Fruit fly (Drosophila melanogaster) whole organism, embryonic: ENCODE data around the gene CG13258.

Source experiments
- B-H2 ChIP-seq: fragments of 200-800 bp; sonication (Bioruptor generic); optimal IDR thresholded peaks from 2 replicates; lab custom pipeline; 2018; ENCODE audit warnings: missing biosample characterization, mild to moderate bottlenecking, missing genetic modification characterization
- Bdp1 ChIP-seq: fragments of 200-800 bp; sonication (Bioruptor generic); optimal IDR thresholded peaks from 3 replicates; lab custom pipeline; 2016; ENCODE audit warnings: missing biosample characterization, missing genetic modification characterization
- CG10147 ChIP-seq: fragments of 200-800 bp; sonication (Bioruptor generic); optimal IDR thresholded peaks from 2 replicates; lab custom pipeline; 2019; ENCODE audit warnings: missing biosample characterization, mild to moderate bottlenecking, missing genetic modification characterization, moderate library complexity
- CG10267 ChIP-seq: fragments of 200-800 bp; sonication (Bioruptor generic); optimal IDR thresholded peaks from 2 replicates; lab custom pipeline; 2018; ENCODE audit warnings: missing biosample characterization, mild to moderate bottlenecking, missing genetic modification characterization, moderate library complexity
- CG10366 ChIP-seq: fragments of 200-800 bp; sonication (Bioruptor generic); IDR thresholded peaks from 2 replicates; pipeline ENCODE4 v1.3.6; 2022; ENCODE audit warnings: missing biosample characterization, missing genetic modification characterization
- CG11085 ChIP-seq: fragments of 200-800 bp; sonication (Bioruptor generic); IDR thresholded peaks from 2 replicates; pipeline ENCODE4 v1.3.6; 2022; ENCODE audit warnings: missing biosample characterization, missing genetic modification characterization
- CG12391 ChIP-seq: fragments of 200-800 bp; sonication (Bioruptor generic); optimal IDR thresholded peaks from 3 replicates; lab custom pipeline; 2018; ENCODE audit warnings: missing biosample characterization, mild to moderate bottlenecking, missing genetic modification characterization, moderate library complexity
- CG13775 ChIP-seq: fragments of 200-800 bp; sonication (Bioruptor generic); optimal IDR thresholded peaks from 3 replicates; lab custom pipeline; 2017; ENCODE audit warnings: missing biosample characterization, mild to moderate bottlenecking, missing genetic modification characterization
- CG15269 ChIP-seq: fragments of 200-800 bp; sonication (Bioruptor generic); optimal IDR thresholded peaks from 2 replicates; lab custom pipeline; 2018; ENCODE audit warnings: missing biosample characterization, mild to moderate bottlenecking, missing genetic modification characterization, moderate library complexity
- CG1647 ChIP-seq: fragments of 200-800 bp; sonication (Bioruptor generic); optimal IDR thresholded peaks from 3 replicates; lab custom pipeline; 2016; ENCODE audit warnings: missing biosample characterization, missing genetic modification characterization
- CG17829 ChIP-seq: fragments of 200-800 bp; optimal IDR thresholded peaks from 2 replicates; lab custom pipeline; 2019; ENCODE audit warnings: missing biosample characterization, mild to moderate bottlenecking, missing genetic modification characterization, moderate library complexity
- CG18262 ChIP-seq: fragments of 200-800 bp; optimal IDR thresholded peaks from 3 replicates; lab custom pipeline; 2019; ENCODE audit warnings: missing biosample characterization, mild to moderate bottlenecking, missing genetic modification characterization, moderate library complexity
- CG18764 ChIP-seq: fragments of 200-800 bp; sonication (Bioruptor generic); optimal IDR thresholded peaks from 3 replicates; lab custom pipeline; 2016; ENCODE audit warnings: missing biosample characterization, missing genetic modification characterization
- CG2678 ChIP-seq: fragments of 200-800 bp; sonication (Bioruptor generic); optimal IDR thresholded peaks from 3 replicates; lab custom pipeline; 2019; ENCODE audit warnings: missing biosample characterization, mild to moderate bottlenecking, missing genetic modification characterization, moderate library complexity
- CG3065 ChIP-seq: fragments of 200-800 bp; sonication (Bioruptor generic); optimal IDR thresholded peaks from 2 replicates; lab custom pipeline; 2016; ENCODE audit warnings: missing biosample characterization, missing genetic modification characterization
- CG3281 ChIP-seq: fragments of 200-800 bp; sonication (Bioruptor generic); optimal IDR thresholded peaks from 3 replicates; lab custom pipeline; 2017; ENCODE audit warnings: missing biosample characterization, mild to moderate bottlenecking, missing genetic modification characterization
- CG33557 ChIP-seq: fragments of 200-800 bp; sonication (Bioruptor generic); optimal IDR thresholded peaks from 2 replicates; lab custom pipeline; 2019; ENCODE audit warnings: missing biosample characterization, mild to moderate bottlenecking, missing genetic modification characterization, moderate library complexity
- CG3726 ChIP-seq: fragments of 200-800 bp; sonication (Bioruptor generic); IDR thresholded peaks from 3 replicates; pipeline ENCODE4, ENCODE4 v1.3.6; 2022; ENCODE audit warnings: missing biosample characterization, missing genetic modification characterization
- CG4424 ChIP-seq: fragments of 200-800 bp; sonication (Bioruptor generic); optimal IDR thresholded peaks from 3 replicates; lab custom pipeline; 2016; ENCODE audit warnings: missing biosample characterization, missing genetic modification characterization
- CG4617 ChIP-seq: fragments of 200-800 bp; sonication (Bioruptor generic); optimal IDR thresholded peaks from 3 replicates; lab custom pipeline; 2016; ENCODE audit warnings: missing biosample characterization, missing genetic modification characterization, borderline replicate concordance
- CG5180 ChIP-seq: fragments of 200-800 bp; sonication (Bioruptor generic); optimal IDR thresholded peaks from 3 replicates; lab custom pipeline; 2017; ENCODE audit warnings: missing biosample characterization, missing genetic modification characterization, mild to moderate bottlenecking, moderate library complexity, missing genetic modification reagents
- CG7786 ChIP-seq: fragments of 200-800 bp; sonication (Bioruptor generic); optimal IDR thresholded peaks from 2 replicates; lab custom pipeline; 2016; ENCODE audit warnings: missing biosample characterization, missing genetic modification characterization
- CG9727 ChIP-seq: fragments of 200-800 bp; sonication (Bioruptor generic); optimal IDR thresholded peaks from 3 replicates; lab custom pipeline; 2017; ENCODE audit warnings: missing biosample characterization, mild to moderate bottlenecking, missing genetic modification characterization
- CG9797 ChIP-seq: fragments of 200-800 bp; sonication (Bioruptor generic); optimal IDR thresholded peaks from 3 replicates; lab custom pipeline; 2018; ENCODE audit warnings: missing biosample characterization, mild to moderate bottlenecking, missing genetic modification characterization
- CG9817 ChIP-seq: fragments of 200-800 bp; sonication (Bioruptor generic); optimal IDR thresholded peaks from 2 replicates; lab custom pipeline; 2018; ENCODE audit warnings: missing biosample characterization, mild to moderate bottlenecking, missing genetic modification characterization, moderate library complexity
- Eip74EF ChIP-seq, 2 experiments: fragments of 200-800 bp in 1 of 2; fragments of >200 bp in 1 of 2; sonication (Bioruptor generic) in 1 of 2; optimal IDR thresholded peaks; 2 replicates each; lab custom pipeline; 2017 to 2019; ENCODE audit warnings: missing biosample characterization in 2 of 2, missing genetic modification characterization in 2 of 2, mild to moderate bottlenecking in 1 of 2, moderate library complexity in 1 of 2
- Ets65A ChIP-seq: fragments of 200-800 bp; sonication (Bioruptor generic); peaks from one replicate; lab custom pipeline; 2016; ENCODE audit warnings: missing biosample characterization, missing genetic modification characterization
- Hr78 ChIP-seq, 2 experiments: fragments of 200-800 bp in 1 of 2; fragments of >200 bp in 1 of 2; sonication (Bioruptor generic) in 1 of 2; optimal IDR thresholded peaks; 2 replicates each; lab custom pipeline; 2017 to 2019; ENCODE audit warnings: missing biosample characterization in 2 of 2, missing genetic modification characterization in 2 of 2, mild to moderate bottlenecking in 1 of 2, moderate library complexity in 1 of 2
- MESR4 ChIP-seq: fragments of 200-800 bp; sonication (Bioruptor generic); optimal IDR thresholded peaks from 2 replicates; lab custom pipeline; 2018; ENCODE audit warnings: missing biosample characterization, mild to moderate bottlenecking, missing genetic modification characterization, moderate library complexity
- MTF-1 ChIP-seq: fragments of 200-800 bp; sonication (Bioruptor generic); optimal IDR thresholded peaks from 2 replicates; lab custom pipeline; 2018; ENCODE audit warnings: missing biosample characterization, mild to moderate bottlenecking, missing genetic modification characterization, borderline replicate concordance
- Med ChIP-seq: fragments of 200-800 bp; sonication (Bioruptor generic); peaks from one replicate; lab custom pipeline; 2016; ENCODE audit warnings: missing biosample characterization, missing genetic modification characterization, mild to moderate bottlenecking, inconsistent platforms, moderate library complexity
- Myb ChIP-seq: fragments of 200-800 bp; sonication (Bioruptor generic); optimal IDR thresholded peaks from 2 replicates; lab custom pipeline; 2016; ENCODE audit warnings: missing biosample characterization, missing genetic modification characterization
- NC2α ChIP-seq: fragments of 200-800 bp; sonication (Bioruptor generic); optimal IDR thresholded peaks from 2 replicates; lab custom pipeline; 2016; ENCODE audit warnings: missing biosample characterization, missing genetic modification characterization
- PHDP ChIP-seq: fragments of 200-800 bp; sonication (Bioruptor generic); optimal IDR thresholded peaks from 3 replicates; lab custom pipeline; 2018; ENCODE audit warnings: missing biosample characterization, mild to moderate bottlenecking, missing genetic modification characterization, moderate library complexity
- Sin3A ChIP-seq: fragments of >200 bp; optimal IDR thresholded peaks from 2 replicates; lab custom pipeline; 2018
- Sry-δ ChIP-seq: fragments of 200-800 bp; sonication (Bioruptor generic); optimal IDR thresholded peaks from 2 replicates; lab custom pipeline; 2016; ENCODE audit warnings: missing biosample characterization, missing genetic modification characterization
- ac ChIP-seq: fragments of 200-800 bp; sonication (Bioruptor generic); optimal IDR thresholded peaks from 3 replicates; lab custom pipeline; 2017; ENCODE audit warnings: missing biosample characterization, mild to moderate bottlenecking, missing genetic modification characterization
- ase ChIP-seq: fragments of 200-800 bp; sonication (Bioruptor generic); IDR thresholded peaks from 3 replicates; pipeline ENCODE4 v1.3.6; 2022; ENCODE audit warnings: missing biosample characterization, missing genetic modification characterization
- cato ChIP-seq: fragments of 200-800 bp; sonication (Bioruptor generic); optimal IDR thresholded peaks from 2 replicates; lab custom pipeline; 2016; ENCODE audit warnings: missing biosample characterization, missing genetic modification characterization, borderline replicate concordance
- cwo ChIP-seq: fragments of 200-800 bp; sonication (Bioruptor generic); optimal IDR thresholded peaks from 3 replicates; lab custom pipeline; 2017; ENCODE audit warnings: missing biosample characterization, missing genetic modification characterization, mild to moderate bottlenecking, moderate library complexity, missing genetic modification reagents
- dati ChIP-seq: fragments of 200-800 bp; sonication (Bioruptor generic); IDR thresholded peaks from 2 replicates; pipeline ENCODE4 v1.3.6; 2022; ENCODE audit warnings: missing biosample characterization, missing genetic modification characterization
- dimm ChIP-seq: fragments of 200-800 bp; sonication (Bioruptor generic); IDR thresholded peaks from 2 replicates; pipeline ENCODE4 v1.3.6; 2022; ENCODE audit warnings: missing biosample characterization, missing genetic modification characterization
- ems ChIP-seq: fragments of 200-800 bp; sonication (Bioruptor generic); optimal IDR thresholded peaks from 3 replicates; lab custom pipeline; 2016; ENCODE audit warnings: missing biosample characterization, missing genetic modification characterization
- ftz-f1 ChIP-seq: fragments of 200-800 bp; sonication (Bioruptor generic); optimal IDR thresholded peaks from 2 replicates; lab custom pipeline; 2016; ENCODE audit warnings: missing biosample characterization, missing genetic modification characterization
- lab ChIP-seq: fragments of 200-800 bp; sonication (Bioruptor generic); optimal IDR thresholded peaks from 3 replicates; lab custom pipeline; 2017; ENCODE audit warnings: missing biosample characterization, missing genetic modification characterization, mild to moderate bottlenecking, moderate library complexity, missing genetic modification reagents
- ro ChIP-seq: fragments of 200-800 bp; sonication (Bioruptor generic); IDR thresholded peaks from 2 replicates; pipeline ENCODE4 v1.3.6; 2022; ENCODE audit warnings: missing biosample characterization, missing genetic modification characterization
- salm ChIP-seq: fragments of 200-800 bp; sonication (Bioruptor generic); optimal IDR thresholded peaks from 2 replicates; lab custom pipeline; 2018; ENCODE audit warnings: missing biosample characterization, mild to moderate bottlenecking, missing genetic modification characterization
- sd ChIP-seq: fragments of 200-800 bp; sonication (Bioruptor generic); optimal IDR thresholded peaks from 3 replicates; lab custom pipeline; 2018; ENCODE audit warnings: missing biosample characterization, mild to moderate bottlenecking, missing genetic modification characterization, moderate library complexity
- sima ChIP-seq: fragments of 200-800 bp; sonication (Bioruptor generic); optimal IDR thresholded peaks from 2 replicates; lab custom pipeline; 2016; ENCODE audit warnings: missing biosample characterization, missing genetic modification characterization
- zen ChIP-seq: fragments of 200-800 bp; sonication (Bioruptor generic); optimal IDR thresholded peaks from 3 replicates; lab custom pipeline; 2018; ENCODE audit warnings: missing biosample characterization, mild to moderate bottlenecking, missing genetic modification characterization, moderate library complexity

CG13258 gene

DNA sequence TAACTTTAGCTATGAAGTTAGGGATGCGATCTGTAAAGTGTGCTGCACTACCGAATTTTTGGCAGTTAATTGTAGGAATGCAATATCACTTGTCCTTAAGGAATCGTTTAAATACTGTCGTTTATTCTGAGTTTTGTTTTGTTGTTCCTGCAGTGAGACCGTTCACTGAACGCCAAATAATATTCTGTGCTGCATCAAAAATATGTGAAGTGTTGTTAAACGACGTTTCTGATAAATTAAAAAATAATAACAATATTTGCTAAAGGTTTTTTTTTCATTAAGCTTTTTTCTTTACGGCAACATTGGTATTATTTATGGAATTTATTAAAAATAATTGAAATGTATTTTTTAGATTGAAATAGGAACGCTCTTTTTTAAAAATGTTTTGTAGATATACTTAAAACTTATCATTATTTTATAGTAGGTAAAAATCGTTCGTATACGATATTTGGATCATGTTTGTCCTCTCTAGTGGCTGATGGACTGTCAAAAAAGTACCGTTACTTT lies 10.0 kb upstream of the CG13258 start, which contains the start of gene GMF (continued):
- no peak for TF ChIP-seq CG7786 (GFP tag; lab: Kevin White, UChicago)
- peak; percentile 60 for TF ChIP-seq CG18262 (tag; lab: Kevin White, UChicago)
- no peak for TF ChIP-seq sima (GFP tag; lab: Kevin White, UChicago)
- no peak for TF ChIP-seq Hr78 (GFP tag; optimal IDR thresholded peaks at IDR 0.05; lab: Kevin White, UChicago)
- TF ChIP-seq MESR4 (GFP tag; lab: Kevin White, UChicago), result peak; percentile 70
- peak; percentile 38 for TF ChIP-seq CG17829 (tag; lab: Kevin White, UChicago)
- no peak for TF ChIP-seq cwo (GFP tag; lab: Kevin White, UChicago)
- TF ChIP-seq CG2678, result peak; percentile 69
- no peak for TF ChIP-seq ase (GFP tag; lab: Robert Waterston, UW)
- TF ChIP-seq CG12391, result peak; percentile 78
- no peak for TF ChIP-seq dati (GFP tag; lab: Robert Waterston, UW)
- TF ChIP-seq CG4617 (GFP tag; lab: Kevin White, UChicago), result peak; percentile 64
- peak; percentile 62 for TF ChIP-seq zen (tag; lab: Kevin White, UChicago)
- peak; percentile 11 for TF ChIP-seq cato (GFP tag; lab: Kevin White, UChicago)
- TF ChIP-seq Ets65A (GFP tag; lab: Kevin White, UChicago), result peak; percentile 84
- TF ChIP-seq CG4424 (GFP tag; lab: Kevin White, UChicago), result peak; percentile 48
- no peak for TF ChIP-seq ac (GFP tag; lab: Kevin White, UChicago)
- no peak for TF ChIP-seq CG11085 (GFP tag; lab: Robert Waterston, UW)
- peak; percentile 50 for TF ChIP-seq CG9727 (GFP tag; lab: Kevin White, UChicago)
- TF ChIP-seq CG10147, result peak; percentile 48
- TF ChIP-seq MTF-1 (GFP tag; lab: Kevin White, UChicago), result no peak
- TF ChIP-seq sd (tag; lab: Kevin White, UChicago), result peak; percentile 57
- peak; percentile 61 for TF ChIP-seq Myb
- no peak for TF ChIP-seq dimm (GFP tag; lab: Robert Waterston, UW)
- TF ChIP-seq CG33557 (GFP tag; lab: Kevin White, UChicago), result peak; percentile 37
- peak; percentile 35 for TF ChIP-seq CG9817 (tag; lab: Kevin White, UChicago)
- no peak for TF ChIP-seq ems (GFP tag; lab: Kevin White, UChicago)
- no peak for TF ChIP-seq Sin3A (lab: Kevin White, UChicago)
- TF ChIP-seq CG15269, result no peak
- TF ChIP-seq CG5180 (GFP tag; lab: Kevin White, UChicago), result no peak
- TF ChIP-seq CG13775, result no peak
- no peak for TF ChIP-seq CG1647 (GFP tag; lab: Kevin White, UChicago)
- peak; percentile 97 for TF ChIP-seq CG10267 (tag; lab: Kevin White, UChicago)
- no peak for TF ChIP-seq Bdp1 (GFP tag; lab: Kevin White, UChicago)
- TF ChIP-seq Med (GFP tag; lab: Kevin White, UChicago), result peak; percentile 63
- TF ChIP-seq CG18764 (GFP tag; lab: Kevin White, UChicago), result no peak
- TF ChIP-seq Sry-δ (GFP tag; lab: Kevin White, UChicago), result peak; percentile 61
- TF ChIP-seq CG3281, result peak; percentile 6
- no peak for TF ChIP-seq NC2α (GFP tag; lab: Kevin White, UChicago)
- TF ChIP-seq salm, result peak; percentile 6
- TF ChIP-seq CG10366 (GFP tag; lab: Robert Waterston, UW), result no peak
- TF ChIP-seq ro (GFP tag; lab: Robert Waterston, UW), result no peak
- TF ChIP-seq lab (GFP tag; lab: Kevin White, UChicago), result peak; percentile 52
- TF ChIP-seq CG9797 (GFP tag; lab: Kevin White, UChicago), result peak; percentile 60
- TF ChIP-seq PHDP (tag; lab: Kevin White, UChicago), result peak; percentile 6
- peak; percentile 5 for TF ChIP-seq CG3065
- TF ChIP-seq ftz-f1 (GFP tag; lab: Kevin White, UChicago), result no peak
- no peak for TF ChIP-seq CG3726 (GFP tag; lab: Robert Waterston, UW)
- TF ChIP-seq B-H2 (GFP tag; lab: Kevin White, UChicago), result peak; percentile 62
- TF ChIP-seq Eip74EF (GFP tag; optimal IDR thresholded peaks at IDR 0.05; lab: Kevin White, UChicago), result peak in 1 of 2 experiments; percentile 0
